Worm (Caenorhabditis elegans) whole organism, early embryonic: ENCODE measurements around the gene M6.11.

Experiments
- B0310.2 ChIP-seq: sonication (generic microtip); optimal IDR thresholded peaks from 2 replicates; lab custom pipeline; 2016; ENCODE audit warnings: mild to moderate bottlenecking, missing genetic modification characterization, missing compliant biosample characterization
- aly-1 ChIP-seq: sonication (generic microtip); optimal IDR thresholded peaks from 2 replicates; lab custom pipeline; 2016; ENCODE audit warnings: missing genetic modification characterization, missing compliant biosample characterization
- ama-1 ChIP-seq: fragments of 150-350 bp; optimal IDR thresholded peaks from 2 replicates; lab custom pipeline; 2014
- ets-7 ChIP-seq: sonication (generic microtip); optimal IDR thresholded peaks from 2 replicates; lab custom pipeline; 2016; ENCODE audit warnings: missing genotype, missing genetic modification characterization, missing compliant biosample characterization
- flt-1 ChIP-seq: fragments of 200-800 bp; sonication (Bioruptor generic); IDR thresholded peaks from 2 replicates; pipeline ENCODE4 v1.3.6; 2022; ENCODE audit warnings: missing genetic modification characterization, missing compliant biosample characterization
- hmg-4 ChIP-seq: fragments of 200-800 bp; sonication (Bioruptor generic); optimal IDR thresholded peaks from 2 replicates; lab custom pipeline; 2018; ENCODE audit warnings: mild to moderate bottlenecking, missing genetic modification characterization, missing compliant biosample characterization
- pes-1 ChIP-seq: fragments of 200-800 bp; sonication (Bioruptor generic); IDR thresholded peaks from 2 replicates; pipeline ENCODE4 v1.3.6; 2022; ENCODE audit warnings: missing genetic modification reagents, missing genetic modification characterization, missing compliant biosample characterization
- scrt-1 ChIP-seq: fragments of 200-800 bp; sonication (Bioruptor generic); IDR thresholded peaks from 2 replicates; pipeline ENCODE4 v1.3.6; 2022; ENCODE audit warnings: missing genetic modification characterization, missing compliant biosample characterization
- sea-1 ChIP-seq: fragments of 200-800 bp; sonication (Bioruptor generic); conservative IDR thresholded peaks from 2 replicates; pipeline ENCODE4 v1.3.6; 2022; ENCODE audit warnings: missing genetic modification characterization, missing compliant biosample characterization
- tbx-11 ChIP-seq: fragments of 200-800 bp; sonication (Bioruptor generic); IDR thresholded peaks from 2 replicates; pipeline ENCODE4 v1.3.6; 2022; ENCODE audit warnings: missing genetic modification characterization, missing compliant biosample characterization
- tbx-37 ChIP-seq: fragments of 200-800 bp; sonication (Bioruptor generic); conservative IDR thresholded peaks from 2 replicates; pipeline ENCODE4 v1.3.6; 2022; ENCODE audit warnings: missing genetic modification reagents, missing genetic modification characterization, missing compliant biosample characterization
- tra-4 ChIP-seq: sonication (generic microtip); optimal IDR thresholded peaks from 2 replicates; lab custom pipeline; 2017; ENCODE audit warnings: missing genetic modification characterization, missing compliant biosample characterization

- no peak for TF ChIP-seq ama-1
- no peak for TF ChIP-seq ets-7 (tag; lab: Kevin White, UChicago)
- no peak for TF ChIP-seq tbx-11 (GFP tag; lab: Robert Waterston, UW)
- no peak for TF ChIP-seq flt-1 (GFP tag; lab: Robert Waterston, UW)
- no peak for TF ChIP-seq aly-1 (tag; lab: Kevin White, UChicago)
- no peak for TF ChIP-seq sea-1 (GFP tag; lab: Robert Waterston, UW)
- TF ChIP-seq tbx-37 (GFP tag; lab: Robert Waterston, UW) = no peak
- no peak for TF ChIP-seq pes-1
- TF ChIP-seq scrt-1 (GFP tag; lab: Robert Waterston, UW) = no peak
- TF ChIP-seq tra-4 = no peak
- no peak for TF ChIP-seq B0310.2
- TF ChIP-seq hmg-4 (GFP tag; lab: Kevin White, UChicago) = no peak
Observed at ce11 chrX:681413-681812, 40.1 kb upstream of the M6.11 start.
